Worm (Caenorhabditis elegans): Measurements from ENCODE around the gene spp-4.

ce11 chrX:7343747-7344146 lies 25.2 kb upstream of the spp-4 start, which contains the start of gene C07D8.5:
- no peak for TF ChIP-seq ama-1 (optimal IDR thresholded peaks at IDR 0.05)
- no peak for TF ChIP-seq ets-7 (tag; optimal IDR thresholded peaks at IDR 0.05)
- TF ChIP-seq tra-4 (tag; optimal IDR thresholded peaks at IDR 0.05), result no peak
- TF ChIP-seq flt-1 (GFP tag; IDR thresholded peaks at IDR 0.05), result no peak
- TF ChIP-seq F13C5.2 (tag; optimal IDR thresholded peaks at IDR 0.05), result no peak
- no peak for TF ChIP-seq tbx-11 (GFP tag; IDR thresholded peaks at IDR 0.05)
- TF ChIP-seq hmbx-1 (tag; optimal IDR thresholded peaks at IDR 0.05), result no peak
- TF ChIP-seq ceh-13 (GFP tag; optimal IDR thresholded peaks at IDR 0.05), result no peak

All from whole organism, early embryonic.